Worm (Caenorhabditis elegans) whole organism, L4 larva: ENCODE data around the gene sre-11.

Experiments used
- R02D3.7 ChIP-seq: fragments of 150-350 bp; sonication (generic microtip); optimal IDR thresholded peaks from 3 replicates; lab custom pipeline; 2014; ENCODE audit warnings: missing biosample characterization, missing genetic modification characterization
- T26A8.4 ChIP-seq: fragments of 200-800 bp; sonication (Bioruptor generic); IDR thresholded peaks from 2 replicates; pipeline ENCODE4 v1.3.6; 2022; ENCODE audit warnings: missing genetic modification characterization, missing compliant biosample characterization
- Y105C5A.15 ChIP-seq: fragments of 200-800 bp; sonication (Bioruptor generic); IDR thresholded peaks from 2 replicates; pipeline ENCODE4 v1.3.6; 2022; ENCODE audit warnings: missing genetic modification characterization, missing compliant biosample characterization
- ZK337.2 ChIP-seq: fragments of 200-800 bp; sonication (Bioruptor generic); IDR thresholded peaks from 2 replicates; pipeline ENCODE4 v1.3.6; 2022; ENCODE audit warnings: missing genetic modification reagents, missing genetic modification characterization, missing compliant biosample characterization
- aly-2 ChIP-seq: sonication (generic microtip); optimal IDR thresholded peaks from 2 replicates; lab custom pipeline; 2018; ENCODE audit warnings: missing biosample characterization, missing genetic modification characterization
- ceh-20 ChIP-seq: fragments of 200-800 bp; sonication (Bioruptor generic); IDR thresholded peaks from 2 replicates; pipeline ENCODE4 v1.3.6; 2022; ENCODE audit warnings: missing genetic modification reagents, missing genetic modification characterization, missing compliant biosample characterization
- ceh-32 ChIP-seq: sonication (generic microtip); optimal IDR thresholded peaks from 2 replicates; lab custom pipeline; 2016; ENCODE audit warnings: mild to moderate bottlenecking, missing genetic modification characterization, missing compliant biosample characterization; ENCODE audit not compliant: poor library complexity
- ceh-62 ChIP-seq: sonication (generic microtip); optimal IDR thresholded peaks from 2 replicates; lab custom pipeline; 2017; ENCODE audit warnings: missing biosample characterization, missing genetic modification characterization
- ceh-82 ChIP-seq: sonication (generic microtip); optimal IDR thresholded peaks from 2 replicates; lab custom pipeline; 2017; ENCODE audit warnings: missing biosample characterization, missing genetic modification characterization
- ces-1 ChIP-seq: fragments of 150-350 bp; sonication (generic microtip); optimal IDR thresholded peaks from 4 replicates; lab custom pipeline; 2014; ENCODE audit warnings: missing biosample characterization, missing genetic modification reagents, missing genetic modification characterization
- cey-2 ChIP-seq: sonication (generic microtip); optimal IDR thresholded peaks from 3 replicates; lab custom pipeline; 2017; ENCODE audit warnings: missing genetic modification characterization, mild to moderate bottlenecking, missing compliant biosample characterization, antibody characterized with exemption, borderline replicate concordance; ENCODE audit not compliant: insufficient read depth
- ctbp-1 ChIP-seq: fragments of 200-800 bp; sonication (Bioruptor generic); IDR thresholded peaks from 2 replicates; pipeline ENCODE4 v1.3.6; 2022; ENCODE audit warnings: missing genetic modification reagents, missing genetic modification characterization, missing compliant biosample characterization
- daf-19 ChIP-seq: fragments of 200-800 bp; sonication (Bioruptor generic); conservative IDR thresholded peaks from 2 replicates; pipeline ENCODE4 v1.3.6; 2022; ENCODE audit warnings: missing genetic modification characterization, missing compliant biosample characterization
- dmd-6 ChIP-seq: fragments of 200-800 bp; sonication (Bioruptor generic); IDR thresholded peaks from 2 replicates; pipeline ENCODE4 v1.3.6; 2022; ENCODE audit warnings: missing genetic modification reagents, missing genetic modification characterization, missing compliant biosample characterization
- dmd-8 ChIP-seq: fragments of 200-800 bp; sonication (Bioruptor generic); IDR thresholded peaks from 2 replicates; pipeline ENCODE4 v1.3.6; 2022; ENCODE audit warnings: missing genetic modification characterization, missing compliant biosample characterization
- dmd-9 ChIP-seq: fragments of 200-800 bp; sonication (Bioruptor generic); IDR thresholded peaks from 2 replicates; pipeline ENCODE4 v1.3.6; 2022; ENCODE audit warnings: missing genetic modification reagents, missing genetic modification characterization, missing compliant biosample characterization
- dpl-1 ChIP-seq: fragments of 150-350 bp; optimal IDR thresholded peaks from 2 replicates; lab custom pipeline; 2014; ENCODE audit warnings: missing biosample characterization, missing genetic modification reagents, missing genetic modification characterization
- egl-27 ChIP-seq: sonication (generic microtip); optimal IDR thresholded peaks from 3 replicates; lab custom pipeline; 2017; ENCODE audit warnings: missing biosample characterization, missing genetic modification reagents, missing genetic modification characterization
- egl-43 ChIP-seq: fragments of 200-800 bp; sonication (Bioruptor generic); IDR thresholded peaks from 2 replicates; pipeline ENCODE4 v1.3.6; 2022; ENCODE audit warnings: missing genetic modification reagents, missing genetic modification characterization, missing compliant biosample characterization
- fos-1 ChIP-seq: fragments of 150-350 bp; optimal IDR thresholded peaks from 2 replicates; lab custom pipeline; 2014; ENCODE audit warnings: missing biosample characterization, missing genetic modification characterization
- hif-1 ChIP-seq, 2 experiments: sonication (generic microtip); optimal IDR thresholded peaks; 2 replicates each; lab custom pipeline; 2016 to 2017; ENCODE audit warnings: missing compliant biosample characterization in 2 of 2, missing genetic modification characterization in 2 of 2, missing genetic modification reagents in 2 of 2, missing genotype in 2 of 2, mild to moderate bottlenecking in 1 of 2
- hlh-30 ChIP-seq: sonication (generic microtip); optimal IDR thresholded peaks from 2 replicates; lab custom pipeline; 2017; ENCODE audit warnings: antibody characterized with exemption, mild to moderate bottlenecking, missing genetic modification characterization, missing compliant biosample characterization; ENCODE audit not compliant: insufficient read depth
- jun-1 ChIP-seq: fragments of 150-350 bp; optimal IDR thresholded peaks from 2 replicates; lab custom pipeline; 2014; ENCODE audit warnings: missing biosample characterization, missing genetic modification reagents, missing genetic modification characterization
- lin-15B ChIP-seq: fragments of 150-350 bp; sonication (generic microtip); optimal IDR thresholded peaks from 3 replicates; lab custom pipeline; 2014; ENCODE audit warnings: missing biosample characterization, missing genetic modification characterization
- lin-29 ChIP-seq: fragments of 200-800 bp; sonication (Bioruptor generic); IDR thresholded peaks from 2 replicates; pipeline ENCODE4 v1.3.6; 2022; ENCODE audit warnings: missing genetic modification reagents, missing genetic modification characterization, missing compliant biosample characterization
- lin-39 ChIP-seq: fragments of 150-350 bp; optimal IDR thresholded peaks from 2 replicates; lab custom pipeline; 2014; ENCODE audit warnings: missing biosample characterization, missing genetic modification reagents, missing genetic modification characterization
- lsy-2 ChIP-seq, 2 experiments: fragments of 150-350 bp in 1 of 2; sonication (generic microtip) in 1 of 2; optimal IDR thresholded peaks; 2 replicates each; lab custom pipeline; 2014 to 2017; ENCODE audit warnings: missing biosample characterization in 2 of 2, missing genetic modification characterization in 2 of 2
- madf-9 ChIP-seq: fragments of 200-800 bp; sonication (Bioruptor generic); conservative IDR thresholded peaks from 2 replicates; pipeline ENCODE4 v1.3.6; 2022; ENCODE audit warnings: missing genetic modification reagents, missing genetic modification characterization, missing compliant biosample characterization
- mdt-29 ChIP-seq: fragments of 200-800 bp; sonication (Bioruptor generic); IDR thresholded peaks from 2 replicates; pipeline ENCODE4 v1.3.6; 2022; ENCODE audit warnings: missing genetic modification reagents, missing genetic modification characterization, missing compliant biosample characterization
- mxl-2 ChIP-seq: fragments of 200-800 bp; sonication (Bioruptor generic); conservative IDR thresholded peaks from 2 replicates; pipeline ENCODE4 v1.3.6; 2022; ENCODE audit warnings: missing genetic modification reagents, missing genetic modification characterization, missing compliant biosample characterization
- nhr-10 ChIP-seq: fragments of 150-350 bp; optimal IDR thresholded peaks from 2 replicates; lab custom pipeline; 2014; ENCODE audit warnings: missing biosample characterization, missing genetic modification characterization
- nhr-102 ChIP-seq: sonication (generic microtip); optimal IDR thresholded peaks from 2 replicates; lab custom pipeline; 2016; ENCODE audit warnings: mild to moderate bottlenecking, missing genetic modification characterization, moderate library complexity, missing compliant biosample characterization
- nhr-11 ChIP-seq: fragments of 150-350 bp; optimal IDR thresholded peaks from 2 replicates; lab custom pipeline; 2014; ENCODE audit warnings: missing biosample characterization, missing genetic modification characterization
- nhr-111 ChIP-seq: fragments of 200-800 bp; sonication (Bioruptor generic); optimal IDR thresholded peaks from 2 replicates; lab custom pipeline; 2018; ENCODE audit warnings: mild to moderate bottlenecking, missing genetic modification characterization, missing compliant biosample characterization
- nhr-25 ChIP-seq: sonication (generic microtip); optimal IDR thresholded peaks from 2 replicates; lab custom pipeline; 2017; ENCODE audit warnings: missing genetic modification characterization, mild to moderate bottlenecking, missing compliant biosample characterization, antibody characterized with exemption, moderate library complexity, borderline replicate concordance; ENCODE audit not compliant: insufficient read depth
- nhr-28 ChIP-seq: fragments of 150-350 bp; optimal IDR thresholded peaks from 2 replicates; lab custom pipeline; 2014; ENCODE audit warnings: missing biosample characterization, missing genetic modification characterization
- nhr-42 ChIP-seq: fragments of 200-800 bp; sonication (Bioruptor generic); IDR thresholded peaks from 2 replicates; pipeline ENCODE4 v1.3.6; 2022; ENCODE audit warnings: missing genetic modification characterization, missing compliant biosample characterization
- nhr-48 ChIP-seq: sonication (generic microtip); optimal IDR thresholded peaks from 2 replicates; lab custom pipeline; 2016; ENCODE audit warnings: mild to moderate bottlenecking, missing genetic modification characterization, missing compliant biosample characterization
- nhr-6 ChIP-seq: fragments of 150-350 bp; optimal IDR thresholded peaks from 2 replicates; lab custom pipeline; 2014; ENCODE audit warnings: missing biosample characterization, missing genetic modification characterization
- nhr-76 ChIP-seq: fragments of 150-350 bp; optimal IDR thresholded peaks from 2 replicates; lab custom pipeline; 2014; ENCODE audit warnings: missing biosample characterization, missing genetic modification characterization
- nhr-77 ChIP-seq: fragments of 150-350 bp; optimal IDR thresholded peaks from 2 replicates; lab custom pipeline; 2014; ENCODE audit warnings: missing biosample characterization, missing genetic modification characterization
- rbr-2 ChIP-seq: sonication (generic microtip); optimal IDR thresholded peaks from 2 replicates; lab custom pipeline; 2016; ENCODE audit warnings: missing genotype, missing genetic modification characterization, missing compliant biosample characterization
- sdz-12 ChIP-seq: fragments of 200-800 bp; sonication (Bioruptor generic); optimal IDR thresholded peaks from 2 replicates; lab custom pipeline; 2018; ENCODE audit warnings: mild to moderate bottlenecking, missing genetic modification characterization, missing compliant biosample characterization
- snpc-1.2 ChIP-seq: fragments of 200-800 bp; sonication (Bioruptor generic); IDR thresholded peaks from 2 replicates; pipeline ENCODE4 v1.3.6; 2022; ENCODE audit warnings: missing genetic modification reagents, missing genetic modification characterization, missing compliant biosample characterization
- spr-3 ChIP-seq: fragments of 200-800 bp; sonication (Bioruptor generic); optimal IDR thresholded peaks from 2 replicates; lab custom pipeline; 2018; ENCODE audit warnings: mild to moderate bottlenecking, missing genetic modification characterization, missing compliant biosample characterization
- tag-97 ChIP-seq: fragments of 200-800 bp; sonication (Bioruptor generic); IDR thresholded peaks from 2 replicates; pipeline ENCODE4 v1.3.6; 2022; ENCODE audit warnings: missing genetic modification characterization, missing compliant biosample characterization
- tra-1 ChIP-seq: fragments of 200-800 bp; sonication (Bioruptor generic); IDR thresholded peaks from 2 replicates; pipeline ENCODE4 v1.3.6; 2022; ENCODE audit warnings: missing genetic modification reagents, missing genetic modification characterization, missing compliant biosample characterization
- unc-130 ChIP-seq: sonication (generic microtip); optimal IDR thresholded peaks from 2 replicates; lab custom pipeline; 2016; ENCODE audit warnings: missing genetic modification reagents, missing genetic modification characterization, missing compliant biosample characterization
- vab-7 ChIP-seq: fragments of 200-800 bp; sonication (Bioruptor generic); IDR thresholded peaks from 2 replicates; pipeline ENCODE4 v1.3.6; 2022; ENCODE audit warnings: missing genetic modification reagents, missing genetic modification characterization, missing compliant biosample characterization
- zag-1 ChIP-seq: fragments of 150-350 bp; optimal IDR thresholded peaks from 2 replicates; lab custom pipeline; 2014; ENCODE audit warnings: missing biosample characterization, missing genetic modification characterization
- zfp-2 ChIP-seq: sonication (generic microtip); optimal IDR thresholded peaks from 2 replicates; lab custom pipeline; 2016; ENCODE audit warnings: mild to moderate bottlenecking, missing genetic modification characterization, missing compliant biosample characterization
- ztf-7 ChIP-seq: fragments of 150-350 bp; optimal IDR thresholded peaks from 2 replicates; lab custom pipeline; 2014; ENCODE audit warnings: missing biosample characterization, missing genetic modification characterization

Gene sre-11

DNA sequence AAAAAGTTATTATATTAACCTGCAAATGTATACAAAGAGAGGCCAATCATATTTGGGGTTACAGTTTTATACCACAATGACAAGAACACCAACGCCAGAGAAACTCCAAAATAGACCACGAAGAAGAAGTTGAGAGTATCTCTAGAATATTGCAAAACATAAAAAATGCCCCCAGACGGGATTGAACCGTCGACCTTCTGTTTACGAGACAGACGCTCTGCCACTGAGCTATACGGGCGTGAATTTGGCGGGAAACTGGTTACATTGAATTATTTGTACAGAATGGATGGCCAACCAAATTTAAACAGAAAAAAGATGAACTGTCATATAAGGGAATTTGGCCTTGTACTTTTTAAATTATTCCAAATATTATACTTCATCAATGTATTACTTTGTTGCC, 46.7 kb upstream of the sre-11 start (continued):
- TF ChIP-seq hlh-30: peak; percentile 64
- TF ChIP-seq ceh-20 (GFP tag; lab: Robert Waterston, UW): no peak
- no peak for TF ChIP-seq lin-15B (tag; lab: Kevin White, UChicago)
- TF ChIP-seq Y105C5A.15 (GFP tag; lab: Robert Waterston, UW): no peak
- no peak for TF ChIP-seq nhr-111 (GFP tag; lab: Kevin White, UChicago)
- TF ChIP-seq lin-39 (tag; lab: Kevin White, UChicago): no peak
- TF ChIP-seq T26A8.4 (GFP tag; lab: Robert Waterston, UW): peak; percentile 77
- TF ChIP-seq egl-43 (GFP tag; lab: Robert Waterston, UW): peak; percentile 60; the same call in 1 of the 2 replicates
- no peak for TF ChIP-seq lin-29 (GFP tag; lab: Robert Waterston, UW)
- TF ChIP-seq spr-3 (GFP tag; lab: Kevin White, UChicago): peak; percentile 1
- TF ChIP-seq sdz-12 (GFP tag; lab: Kevin White, UChicago): no peak
- no peak for TF ChIP-seq egl-27 (tag; lab: Kevin White, UChicago)
- peak; percentile 8 for TF ChIP-seq nhr-25
- peak in 1 of 2 experiments; percentile 68 for TF ChIP-seq lsy-2 (tag; optimal IDR thresholded peaks at IDR 0.05; lab: Kevin White, UChicago)
- TF ChIP-seq ces-1 (GFP tag; lab: Kevin White, UChicago): no peak
- no peak for TF ChIP-seq tag-97
- TF ChIP-seq mxl-2 (GFP tag; lab: Robert Waterston, UW): no peak
- TF ChIP-seq unc-130 (GFP tag; lab: Kevin White, UChicago): no peak
- no peak for TF ChIP-seq ceh-32 (tag; lab: Kevin White, UChicago)
- TF ChIP-seq nhr-77: no peak
- peak; percentile 56 for TF ChIP-seq rbr-2 (tag; lab: Kevin White, UChicago)
- TF ChIP-seq nhr-76 (tag; lab: Kevin White, UChicago): no peak
- TF ChIP-seq zag-1 (tag; lab: Kevin White, UChicago): no peak
- TF ChIP-seq aly-2 (tag; lab: Kevin White, UChicago): no peak
- peak in 1 of 2 experiments; percentile 19 for TF ChIP-seq hif-1 (tag; optimal IDR thresholded peaks at IDR 0.05; lab: Kevin White, UChicago)
- no peak for TF ChIP-seq ceh-82
- peak; percentile 38 for TF ChIP-seq dpl-1 (GFP tag; lab: Kevin White, UChicago)
- no peak for TF ChIP-seq jun-1 (tag; lab: Kevin White, UChicago)
- TF ChIP-seq nhr-11 (tag; lab: Kevin White, UChicago): no peak
- TF ChIP-seq nhr-28 (tag; lab: Kevin White, UChicago): peak; percentile 7
- TF ChIP-seq ceh-62 (tag; lab: Kevin White, UChicago): no peak
- no peak for TF ChIP-seq nhr-10 (tag; lab: Kevin White, UChicago)
- no peak for TF ChIP-seq cey-2 (tag; lab: Kevin White, UChicago)
- TF ChIP-seq nhr-42 (GFP tag; lab: Robert Waterston, UW): no peak
- peak; percentile 37; the same call in 1 of the 2 replicates for TF ChIP-seq dmd-6 (GFP tag; lab: Robert Waterston, UW)
- TF ChIP-seq fos-1 (tag; lab: Kevin White, UChicago): no peak
- no peak for TF ChIP-seq nhr-48 (tag; lab: Kevin White, UChicago)
- no peak for TF ChIP-seq daf-19 (GFP tag; lab: Robert Waterston, UW)
- 0 out of 2 replicates have a peak, but pooled peaks have one; percentile 10 for TF ChIP-seq dmd-8 (GFP tag; lab: Robert Waterston, UW)
- TF ChIP-seq snpc-1.2 (GFP tag; lab: Robert Waterston, UW): peak; percentile 52; the same call in 1 of the 2 replicates
- TF ChIP-seq vab-7 (GFP tag; lab: Robert Waterston, UW): no peak
- no peak for TF ChIP-seq R02D3.7 (tag; lab: Kevin White, UChicago)
- TF ChIP-seq nhr-6 (tag; lab: Kevin White, UChicago): peak; percentile 37
- TF ChIP-seq ZK337.2 (GFP tag; lab: Robert Waterston, UW): no peak
- no peak for TF ChIP-seq nhr-102 (tag; lab: Kevin White, UChicago)
- no peak for TF ChIP-seq zfp-2 (tag; lab: Kevin White, UChicago)
- 0 out of 2 replicates have a peak, but pooled peaks have one; percentile 12 for TF ChIP-seq ctbp-1 (GFP tag; lab: Robert Waterston, UW)
- peak; percentile 61; the same call in 1 of the 2 replicates for TF ChIP-seq dmd-9 (GFP tag; lab: Robert Waterston, UW)
- peak; percentile 35 for TF ChIP-seq ztf-7 (tag; lab: Kevin White, UChicago)
- TF ChIP-seq tra-1 (GFP tag; lab: Robert Waterston, UW): no peak
- TF ChIP-seq madf-9 (GFP tag; lab: Robert Waterston, UW): no peak
- TF ChIP-seq mdt-29 (GFP tag; lab: Robert Waterston, UW): no peak
